Worm (Caenorhabditis elegans) whole organism, L4 larva: Measurements from ENCODE around the gene F47D12.6.

Experiments
- F37D6.2 ChIP-seq: sonication (generic microtip); optimal IDR thresholded peaks from 2 replicates; lab custom pipeline; 2016; ENCODE audit warnings: mild to moderate bottlenecking, missing genetic modification characterization, missing compliant biosample characterization
- R02D3.7 ChIP-seq: fragments of 150-350 bp; sonication (generic microtip); optimal IDR thresholded peaks from 3 replicates; lab custom pipeline; 2014; ENCODE audit warnings: missing biosample characterization, missing genetic modification characterization
- T26A8.4 ChIP-seq: fragments of 200-800 bp; sonication (Bioruptor generic); IDR thresholded peaks from 2 replicates; pipeline ENCODE4 v1.3.6; 2022; ENCODE audit warnings: missing genetic modification characterization, missing compliant biosample characterization
- ZK337.2 ChIP-seq: fragments of 200-800 bp; sonication (Bioruptor generic); IDR thresholded peaks from 2 replicates; pipeline ENCODE4 v1.3.6; 2022; ENCODE audit warnings: missing genetic modification reagents, missing genetic modification characterization, missing compliant biosample characterization
- fkh-10 ChIP-seq: fragments of 150-350 bp; optimal IDR thresholded peaks from 2 replicates; lab custom pipeline; 2014; ENCODE audit warnings: missing biosample characterization, missing genetic modification reagents, missing genetic modification characterization
- hif-1 ChIP-seq, 2 experiments: sonication (generic microtip); optimal IDR thresholded peaks; 2 replicates each; lab custom pipeline; 2016 to 2017; ENCODE audit warnings: missing compliant biosample characterization in 2 of 2, missing genetic modification characterization in 2 of 2, missing genetic modification reagents in 2 of 2, missing genotype in 2 of 2, mild to moderate bottlenecking in 1 of 2
- lim-7 ChIP-seq: fragments of 200-800 bp; sonication (Bioruptor generic); IDR thresholded peaks from 2 replicates; pipeline ENCODE4 v1.3.6; 2022; ENCODE audit warnings: missing genetic modification characterization, missing compliant biosample characterization
- nhr-76 ChIP-seq: fragments of 150-350 bp; optimal IDR thresholded peaks from 2 replicates; lab custom pipeline; 2014; ENCODE audit warnings: missing biosample characterization, missing genetic modification characterization
- pqm-1 ChIP-seq: sonication (generic microtip); optimal IDR thresholded peaks from 2 replicates; lab custom pipeline; 2017; ENCODE audit warnings: missing biosample characterization, missing genetic modification characterization
- saeg-2 ChIP-seq: fragments of 200-800 bp; sonication (Bioruptor generic); IDR thresholded peaks from 2 replicates; pipeline ENCODE4 v1.3.6; 2022; ENCODE audit warnings: missing genetic modification reagents, missing genetic modification characterization, missing compliant biosample characterization
- unc-62 ChIP-seq, 3 experiments: fragments of 150-350 bp in 1 of 3; sonication (generic microtip); optimal IDR thresholded peaks in 2 of 3; peaks in 1 of 3; 1 replicate in 1 of 3; 2 replicates in 2 of 3; lab custom pipeline; 2014 to 2017; ENCODE audit warnings: missing biosample characterization in 3 of 3, missing genetic modification characterization in 3 of 3, missing genetic modification reagents in 3 of 3, missing genotype in 1 of 3

DNA sequence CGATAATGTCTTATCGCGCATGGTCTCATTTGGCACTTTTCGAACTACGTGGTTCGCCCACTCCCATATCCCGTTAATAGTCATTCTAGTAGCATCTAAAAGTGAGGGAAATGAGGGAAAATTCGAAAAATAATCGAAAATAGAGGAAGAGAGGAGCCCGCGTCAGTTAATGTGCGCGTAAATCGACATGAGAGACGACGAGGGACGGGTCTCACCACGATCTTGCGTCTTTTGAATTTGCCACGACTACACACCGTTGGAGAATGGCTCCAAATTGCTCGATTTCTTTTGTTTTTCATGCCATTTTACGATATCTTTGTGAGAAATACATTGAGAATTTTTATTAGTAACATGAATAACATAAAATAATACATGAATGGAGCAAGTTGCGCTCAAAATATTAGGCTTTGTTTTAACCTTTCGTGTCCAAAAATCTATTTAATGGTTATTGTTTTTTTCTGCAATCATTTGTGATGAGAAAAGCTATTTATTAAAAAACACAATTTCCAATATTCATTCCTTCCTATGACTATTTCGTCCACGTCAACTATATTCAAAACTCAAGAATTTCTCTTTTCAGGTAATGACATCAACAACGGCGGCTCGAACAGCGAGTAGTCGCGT is 38.9 kb downstream of the F47D12.6 start, which contains the start of the genes gen-1 and stt-3:
- TF ChIP-seq fkh-10 (no peak), pqm-1 (no peak), T26A8.4 (GFP tag; lab: Robert Waterston, UW) (no peak), unc-62 (GFP tag; optimal IDR thresholded peaks at IDR 0.05 in 1 of 2; lab: Kevin White, UChicago) (no peak), unc-62 (tag; optimal IDR thresholded peaks at IDR 0.05; lab: Kevin White, UChicago) (no peak), nhr-76 (no peak), hif-1 (tag; optimal IDR thresholded peaks at IDR 0.05; lab: Kevin White, UChicago) (no peak), ZK337.2 (GFP tag; lab: Robert Waterston, UW) (no peak), lim-7 (no peak), R02D3.7 (tag; lab: Kevin White, UChicago) (peak; percentile 76), F37D6.2 (tag; lab: Kevin White, UChicago) (no peak), saeg-2 (GFP tag; lab: Robert Waterston, UW) (no peak)
